Fruit fly (Drosophila melanogaster): ENCODE measurements around the gene dod.

Gene dod

DNA sequence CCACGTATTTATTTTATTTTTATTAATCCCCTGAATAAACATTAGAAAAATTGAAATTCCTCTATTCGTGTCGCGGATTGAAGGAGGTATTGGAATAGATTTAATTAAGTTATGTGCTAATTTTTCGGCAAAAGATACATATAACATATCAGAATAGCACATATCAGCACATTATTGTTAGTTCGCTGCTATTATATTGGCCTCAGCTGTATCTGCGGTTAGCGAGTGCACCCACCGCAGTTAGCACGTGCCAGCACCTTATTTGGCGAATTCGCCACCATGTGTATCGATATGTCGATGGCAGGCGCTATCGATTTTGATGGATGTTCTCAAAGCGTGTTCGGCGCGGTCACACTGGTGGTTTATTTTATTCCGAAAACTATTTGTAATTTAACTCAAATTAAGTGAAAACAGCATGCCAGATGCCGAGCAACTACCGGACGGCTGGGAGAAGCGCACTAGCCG is at the start of gene dod:
TSS of gene dod (plus strand) at position 323 of the 465 bp plus-strand sequence.
- TF ChIP-seq CG8478 (optimal IDR thresholded peaks at IDR 0.05) (no peak), CTCF (optimal IDR thresholded peaks at IDR 0.05) (peak; percentile 46 to 61)

DNA sequence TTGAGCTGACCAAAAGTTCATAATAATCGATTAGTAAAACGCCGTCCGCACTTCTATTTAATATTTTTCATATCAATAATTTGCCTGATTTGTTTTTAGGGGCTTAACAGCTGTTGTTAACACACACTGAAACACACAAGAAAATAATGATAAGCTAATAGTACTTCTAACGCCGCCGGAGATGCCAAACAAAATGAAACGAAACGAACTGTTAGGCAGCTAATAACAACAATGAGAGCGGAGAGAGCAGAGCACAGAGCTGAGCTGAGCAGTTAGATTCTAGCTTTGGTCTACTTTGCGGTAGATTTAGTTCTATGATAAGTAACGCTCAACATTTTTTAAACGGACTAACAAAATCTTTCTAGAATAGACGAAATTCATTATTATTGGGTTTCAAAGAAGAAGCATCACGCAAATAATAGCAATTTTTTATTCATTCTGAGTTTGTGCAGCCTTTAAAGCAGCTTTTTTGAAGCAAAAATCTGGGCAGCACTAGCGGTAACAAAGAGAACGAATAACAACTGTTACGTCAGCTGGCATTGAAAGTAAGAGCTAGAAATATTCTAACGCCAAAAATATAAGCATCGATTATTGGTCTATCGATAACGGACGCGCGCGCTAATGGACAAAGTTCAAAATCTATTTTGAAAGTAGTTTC is 38.5 kb upstream of the dod start, which contains the start of gene Abca3:
TSS of gene Abca3 (minus strand) at position 181 of the 658 bp plus-strand sequence.
- TF ChIP-seq CTCF (optimal IDR thresholded peaks at IDR 0.05): no peak
- no peak for TF ChIP-seq CG8478 (optimal IDR thresholded peaks at IDR 0.05)

DNA sequence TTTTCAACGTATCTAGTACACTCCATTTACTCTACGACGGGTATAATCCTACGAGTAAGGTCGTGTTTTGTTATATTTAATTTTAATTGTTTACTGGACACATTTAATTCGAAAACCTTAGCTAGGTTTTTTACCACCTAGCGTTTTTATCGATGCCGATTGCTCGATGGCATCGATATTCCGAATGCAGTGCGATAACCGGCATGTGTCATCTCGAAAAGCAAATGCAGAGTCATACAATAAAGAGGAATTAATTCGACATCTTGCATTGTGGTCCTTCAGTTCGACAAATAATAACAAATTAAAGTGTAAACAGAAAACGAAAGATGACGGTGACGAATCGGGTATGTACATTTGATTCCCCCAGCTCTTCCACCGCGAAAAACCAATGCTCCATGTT is 29.3 kb upstream of the dod start, which contains the start of gene Rpt6:
TSS of gene Rpt6 (plus strand) at position 201 of the 400 bp plus-strand sequence.
- TF ChIP-seq CTCF (optimal IDR thresholded peaks at IDR 0.05) (peak in 1 of 2 experiments; percentile 15), CG8478 (optimal IDR thresholded peaks at IDR 0.05) (no peak)

DNA sequence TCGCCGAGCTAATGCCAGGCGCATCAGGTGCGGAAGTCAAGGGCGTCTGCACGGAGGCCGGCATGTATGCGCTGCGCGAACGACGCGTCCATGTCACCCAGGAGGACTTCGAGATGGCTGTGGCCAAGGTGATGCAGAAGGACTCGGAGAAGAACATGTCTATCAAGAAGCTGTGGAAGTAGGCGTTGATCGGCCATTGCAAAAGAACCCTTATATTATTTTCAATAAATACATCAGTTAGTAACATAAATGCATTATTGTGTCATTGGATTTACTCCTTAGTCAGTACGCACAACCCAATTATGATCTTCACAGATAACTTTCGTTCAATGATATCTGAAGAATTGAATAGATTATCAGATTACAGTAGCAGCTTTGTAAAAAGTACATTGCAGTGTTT is 27.7 kb upstream of the dod start, which contains the start of gene CG1801:
TSS of gene CG1801 (minus strand) at position 101 of the 400 bp plus-strand sequence.
- TF ChIP-seq CTCF (optimal IDR thresholded peaks at IDR 0.05) (no peak), CG8478 (optimal IDR thresholded peaks at IDR 0.05) (no peak)

DNA sequence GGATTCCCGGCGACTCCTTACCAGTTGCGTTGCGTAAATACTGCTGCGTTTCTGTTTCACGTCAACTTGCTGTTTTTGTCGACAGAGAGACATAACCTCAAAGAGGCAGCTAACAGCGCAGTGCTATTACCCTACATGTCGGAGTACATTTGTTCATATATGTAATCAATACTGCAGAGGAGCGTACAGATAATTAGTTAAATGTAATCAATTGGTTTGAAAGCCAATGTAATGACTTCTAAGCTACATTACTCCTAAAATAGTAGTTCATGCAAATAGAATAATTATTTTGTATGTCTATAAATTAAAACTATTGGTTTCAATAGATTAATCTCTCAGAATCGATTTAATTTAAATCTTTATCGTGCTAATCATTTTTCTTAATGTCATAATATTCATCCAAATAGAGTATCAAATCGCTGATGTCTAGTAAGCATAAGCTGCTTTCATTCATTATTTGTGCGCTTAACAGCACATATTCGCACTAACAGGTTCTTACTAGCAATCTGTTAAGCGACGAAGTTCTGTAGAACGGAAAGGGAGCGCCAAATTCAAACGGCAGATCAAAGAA is 25.9 kb upstream of the dod start, which contains the start of the genes SLIRP1 and anox:
TSS of gene SLIRP1 (minus strand) at position 95 of the 571 bp plus-strand sequence.
TSS of gene anox (minus strand) at position 95 of the 571 bp plus-strand sequence.
- TF ChIP-seq CG8478 (optimal IDR thresholded peaks at IDR 0.05) (no peak), CTCF (optimal IDR thresholded peaks at IDR 0.05) (no peak)

DNA sequence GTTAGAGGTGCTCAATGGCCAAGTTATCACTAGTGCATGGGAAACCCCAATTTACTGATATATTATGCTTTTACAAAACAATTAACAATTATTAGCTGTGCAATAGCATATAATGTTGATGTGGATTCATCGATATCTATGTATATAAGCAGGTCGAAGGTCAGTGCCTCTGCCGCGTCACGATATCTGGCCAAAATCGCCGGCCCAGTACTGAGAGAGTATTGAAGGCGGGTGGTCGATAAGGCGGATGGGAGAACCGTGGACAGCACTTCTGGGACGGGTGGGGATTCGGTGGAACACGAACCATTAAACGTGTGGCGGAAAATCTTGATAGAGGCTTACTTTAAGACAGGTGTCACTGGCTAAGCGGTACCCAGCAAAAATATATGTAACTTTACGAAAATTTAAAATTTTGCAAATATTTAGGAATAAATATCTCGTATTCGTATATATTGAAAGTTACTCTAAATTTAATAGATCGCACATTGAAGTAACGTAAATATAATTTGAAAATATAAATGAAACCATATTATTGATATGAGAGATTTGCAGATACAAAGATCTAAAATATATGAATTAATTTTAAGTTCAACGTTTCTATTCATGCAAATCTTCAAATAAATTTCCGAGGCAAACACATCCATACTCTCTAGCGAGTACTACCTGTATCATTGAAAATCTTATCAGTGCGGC is 22.7 kb upstream of the dod start:
- TF ChIP-seq CTCF (optimal IDR thresholded peaks at IDR 0.05) (no peak), CG8478 (optimal IDR thresholded peaks at IDR 0.05) (no peak)

DNA sequence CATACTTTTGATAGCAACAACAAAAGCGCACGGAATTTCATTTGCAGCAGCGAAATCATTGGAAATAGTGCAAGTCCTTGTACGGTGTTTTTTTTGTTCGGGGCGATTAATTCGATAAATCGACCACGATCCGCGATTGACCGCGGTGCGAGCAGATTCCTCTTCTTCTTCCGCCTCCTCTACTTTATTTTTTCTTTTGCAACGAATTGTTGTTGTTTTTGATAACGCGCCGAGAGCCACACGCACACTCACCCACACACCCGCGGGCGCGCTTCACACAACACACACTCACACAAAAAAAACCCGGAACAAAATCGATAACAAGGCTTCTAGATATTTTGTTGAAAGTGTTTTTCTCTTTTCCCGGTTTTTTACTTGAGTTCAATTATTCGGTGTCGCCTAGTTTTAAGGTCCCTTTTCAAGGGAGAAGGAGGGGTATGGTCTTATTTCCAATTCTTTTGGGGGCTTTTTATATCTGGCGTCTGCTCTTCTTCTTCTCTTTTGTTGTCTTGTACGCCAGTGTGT is 21.9 kb upstream of the dod start:
- no peak for TF ChIP-seq CG8478 (optimal IDR thresholded peaks at IDR 0.05)
- TF ChIP-seq CTCF (optimal IDR thresholded peaks at IDR 0.05): no peak

DNA sequence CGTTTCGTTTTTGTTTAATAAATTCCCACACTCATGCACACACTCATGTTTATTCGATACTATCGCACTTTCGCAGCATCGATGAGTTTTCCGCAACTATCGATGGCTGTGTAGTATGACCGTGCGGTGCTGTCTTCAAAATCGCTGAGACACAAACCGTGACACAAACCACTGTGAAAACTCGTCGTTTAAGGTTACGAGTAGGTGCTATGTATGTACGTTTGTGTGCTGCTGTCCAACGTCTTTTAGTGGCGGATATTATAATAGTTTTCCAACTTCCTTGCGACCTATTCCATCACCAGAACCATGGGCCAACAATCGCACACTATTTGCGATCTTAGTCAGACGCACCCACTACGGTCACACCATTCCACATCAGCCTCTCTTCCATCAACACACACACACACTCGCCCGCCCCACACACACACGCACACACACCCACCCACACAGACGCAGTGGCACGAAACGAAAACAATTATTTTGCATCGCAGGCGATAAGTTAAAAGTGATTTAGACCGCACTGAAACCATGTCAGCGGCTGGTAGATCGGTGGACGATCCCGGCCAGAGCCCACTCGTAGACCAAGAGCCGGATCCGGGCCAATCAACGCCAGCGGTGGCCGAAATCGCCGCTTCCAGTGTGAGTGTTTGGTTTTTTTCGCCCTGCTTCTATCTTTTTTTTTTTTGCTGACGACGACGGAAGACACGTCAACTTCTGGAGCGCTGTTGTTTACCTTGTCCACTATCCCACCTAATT is 21.0 kb upstream of the dod start, which contains the start of the genes Dd and CG1486:
TSS of gene Dd (minus strand) at position 77 of the 756 bp plus-strand sequence.
TSS of gene CG1486 (plus strand) at position 114 of the 756 bp plus-strand sequence.
- TF ChIP-seq CG8478 (optimal IDR thresholded peaks at IDR 0.05) (no peak), CTCF (optimal IDR thresholded peaks at IDR 0.05) (peak in 1 of 2 experiments; percentile 23)

DNA sequence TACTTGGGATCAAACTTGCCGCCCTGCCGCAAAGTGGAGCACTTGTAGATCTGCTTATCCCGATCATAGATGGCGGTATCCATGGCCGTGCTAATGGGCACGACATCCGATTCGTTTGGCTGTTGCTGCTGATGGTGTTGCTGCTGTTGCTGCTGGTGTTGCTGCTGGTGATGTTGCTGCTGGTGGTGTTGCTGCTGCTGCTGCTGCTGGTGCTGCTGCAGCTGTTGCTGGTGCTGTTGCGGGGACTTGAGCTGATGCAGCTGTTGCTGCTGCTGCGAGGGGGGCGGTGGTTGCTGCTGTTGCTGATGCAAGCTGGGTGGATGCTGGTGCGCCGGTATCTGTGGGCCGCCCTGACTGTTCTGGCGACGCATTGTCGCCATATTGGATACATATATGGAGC is 12.0 kb upstream of the dod start:
- TF ChIP-seq CG8478 (optimal IDR thresholded peaks at IDR 0.05) (no peak), CTCF (optimal IDR thresholded peaks at IDR 0.05) (no peak)

DNA sequence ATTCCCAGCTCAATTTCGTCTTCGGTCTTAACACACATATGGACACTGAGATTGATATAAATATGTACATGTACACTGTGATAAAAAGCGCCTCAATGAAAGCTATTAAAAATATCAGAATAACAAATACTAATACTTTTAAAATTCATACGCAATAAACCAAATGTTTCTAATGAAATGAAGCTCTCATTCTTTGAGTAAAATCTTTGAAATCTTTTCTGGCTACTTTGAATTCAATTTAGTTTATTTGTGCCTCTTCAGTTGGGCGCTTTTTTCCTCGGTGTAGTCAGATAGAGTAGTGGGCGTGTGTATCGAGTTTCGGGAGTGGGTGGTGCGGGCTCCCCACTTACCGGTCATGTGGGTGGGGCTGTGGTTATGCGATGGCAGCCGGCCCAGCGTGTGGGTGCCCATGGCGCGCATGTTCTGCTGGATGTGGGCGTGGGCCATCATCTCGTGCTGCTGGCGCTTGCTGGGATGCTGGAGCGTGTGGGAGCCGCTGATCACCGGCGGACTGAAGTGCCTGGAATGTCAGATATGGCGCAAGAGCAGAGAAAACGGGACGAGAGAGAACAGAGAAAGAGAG is 10.5 kb upstream of the dod start:
- TF ChIP-seq CTCF (optimal IDR thresholded peaks at IDR 0.05) (no peak), CG8478 (optimal IDR thresholded peaks at IDR 0.05) (no peak)

DNA sequence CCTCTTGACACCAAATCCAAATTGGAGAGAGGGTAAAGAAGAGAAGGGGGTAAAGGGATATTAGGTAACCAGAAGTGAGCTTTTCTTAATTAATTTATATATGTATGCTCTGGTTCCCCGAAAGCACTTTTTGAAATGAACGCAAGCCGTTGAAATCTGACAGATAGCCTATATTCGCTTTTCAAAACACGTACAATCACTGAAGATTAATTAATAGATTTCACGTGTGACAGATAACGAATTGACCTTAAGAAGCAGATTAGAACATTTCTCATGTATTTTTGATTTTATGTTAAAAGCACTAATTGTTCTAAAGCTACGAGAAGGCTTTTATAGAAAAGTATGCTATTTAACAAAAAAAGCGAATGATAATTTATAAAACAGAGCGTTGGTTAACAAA is 8.1 kb upstream of the dod start:
- TF ChIP-seq CTCF (optimal IDR thresholded peaks at IDR 0.05) (no peak), CG8478 (optimal IDR thresholded peaks at IDR 0.05) (no peak)

DNA sequence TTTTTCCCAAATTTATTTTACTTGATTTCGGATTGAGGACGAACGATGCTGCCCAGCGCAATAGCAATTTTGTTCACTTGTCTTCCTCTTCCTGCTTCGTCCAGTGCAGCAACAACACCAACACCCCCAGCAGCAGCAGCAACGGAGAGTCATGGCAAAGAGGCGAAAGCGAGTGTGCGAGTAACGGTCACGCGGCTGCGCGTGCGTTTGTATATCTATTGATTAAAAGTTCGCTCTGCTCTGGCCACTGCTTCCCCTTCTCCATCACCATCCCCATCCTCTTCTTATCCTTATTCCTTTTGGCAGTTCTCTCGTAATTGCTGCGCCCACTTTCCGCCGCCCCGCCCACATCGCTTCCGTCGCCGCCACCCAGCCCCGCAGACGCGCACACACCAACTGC is 7.0 kb upstream of the dod start:
- no peak for TF ChIP-seq CG8478 (optimal IDR thresholded peaks at IDR 0.05)
- TF ChIP-seq CTCF (optimal IDR thresholded peaks at IDR 0.05): no peak

DNA sequence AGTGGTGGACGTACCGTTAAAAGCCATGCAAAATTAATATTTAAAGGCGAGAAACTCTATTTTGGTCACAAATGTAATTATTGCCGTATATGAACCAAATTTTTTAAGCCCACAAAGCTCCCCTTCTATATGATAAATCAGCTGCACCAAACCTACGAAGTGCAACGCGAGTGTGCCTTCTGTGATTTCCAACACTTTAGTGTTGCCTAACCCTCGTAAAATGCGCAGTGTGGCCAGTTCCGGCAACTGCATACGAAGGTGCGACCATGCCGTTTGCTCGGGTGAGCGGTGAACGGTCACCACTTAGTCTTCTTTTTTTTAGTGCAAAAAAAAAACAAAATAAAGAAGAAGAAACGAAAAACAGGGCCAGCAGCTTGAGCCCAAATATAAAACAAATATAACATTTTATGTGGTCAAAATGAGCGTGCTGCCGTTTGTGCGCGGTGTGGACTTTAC is 5.7 kb upstream of the dod start, which contains the start of the genes tty and fliI:
TSS of gene tty (minus strand) at position 201 of the 456 bp plus-strand sequence.
TSS of gene fliI (plus strand) at position 266 of the 456 bp plus-strand sequence.
- TF ChIP-seq CTCF (optimal IDR thresholded peaks at IDR 0.05): peak in 1 of 2 experiments; percentile 25
- TF ChIP-seq CG8478 (optimal IDR thresholded peaks at IDR 0.05): no peak

Measured in S2 (cell line).